Worm (Caenorhabditis elegans) whole organism, young adult: ENCODE results near the gene H29C22.1.

Source experiments
- chd-7 ChIP-seq: sonication (generic microtip); optimal IDR thresholded peaks from 2 replicates; lab custom pipeline; 2016; ENCODE audit warnings: mild to moderate bottlenecking, missing genetic modification characterization, moderate library complexity, missing compliant biosample characterization
- mel-28 ChIP-seq: sonication (generic microtip); optimal IDR thresholded peaks from 2 replicates; lab custom pipeline; 2016; ENCODE audit warnings: borderline replicate concordance, mild to moderate bottlenecking, missing genetic modification characterization, missing compliant biosample characterization
- tbp1 ChIP-seq: fragments of 200-800 bp; sonication (Bioruptor generic); optimal IDR thresholded peaks from 2 replicates; lab custom pipeline; 2018; ENCODE audit warnings: mild to moderate bottlenecking, missing genetic modification characterization, missing compliant biosample characterization

DNA sequence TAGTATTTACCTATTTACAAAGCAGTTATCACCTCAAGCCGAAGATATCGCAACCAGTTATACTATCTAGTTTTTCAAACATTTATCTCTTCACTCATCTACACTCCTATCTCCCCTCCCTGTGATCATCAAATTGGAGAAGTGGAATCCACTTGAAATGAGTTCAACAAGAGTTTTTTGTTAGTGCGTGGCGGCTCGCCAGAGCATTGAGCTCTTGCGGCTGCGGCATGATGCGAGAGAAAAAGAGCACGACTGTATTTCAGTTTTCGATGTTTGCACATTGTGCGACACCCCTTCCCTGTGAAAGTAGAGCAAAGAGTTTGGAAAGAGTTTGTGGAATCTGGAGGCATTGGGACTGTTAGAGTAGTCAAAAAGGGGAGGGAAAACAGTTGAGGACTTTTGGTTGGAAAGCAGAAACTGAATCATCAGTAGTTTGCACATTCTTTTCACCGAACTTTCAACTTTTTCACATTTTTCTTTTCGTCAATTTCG is 19.6 kb upstream of the H29C22.1 start, which contains the start of gene T20B5.2:
- TF ChIP-seq tbp1 (GFP tag; lab: Kevin White, UChicago), result no peak
- TF ChIP-seq mel-28 (tag; lab: Kevin White, UChicago), result no peak
- no peak for TF ChIP-seq chd-7 (tag; lab: Kevin White, UChicago)
